Fruit fly (Drosophila melanogaster): ENCODE data around the gene CG42324.

DNA sequence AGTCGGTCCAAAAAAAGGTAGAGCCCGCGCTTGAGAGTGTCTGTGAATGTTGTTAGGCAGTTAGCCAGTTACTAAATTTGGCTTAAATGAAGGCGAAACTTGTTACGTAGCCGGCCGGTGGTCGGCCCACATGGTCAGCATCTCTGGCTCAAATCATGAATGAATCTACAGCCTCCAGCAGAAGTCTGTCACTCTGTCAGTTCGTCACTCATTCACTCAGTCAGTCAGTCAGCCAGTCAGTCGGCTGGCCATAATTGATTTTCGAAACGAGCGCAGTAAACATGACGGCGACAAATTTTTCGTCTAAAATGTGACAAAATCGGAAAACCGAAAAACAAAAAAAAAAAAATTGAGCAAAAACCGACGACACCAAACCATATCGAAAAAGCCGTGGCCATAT lies 17.8 kb upstream of the CG42324 start:
- TF ChIP-seq CG6163 (GFP tag; IDR thresholded peaks at IDR 0.05) (no peak), Eip75B (GFP tag; optimal IDR thresholded peaks at IDR 0.05) (no peak), OdsH (GFP tag; optimal IDR thresholded peaks at IDR 0.05) (no peak), CG15336 (GFP tag; IDR thresholded peaks at IDR 0.05) (no peak), Eip93F (GFP tag; optimal IDR thresholded peaks at IDR 0.05) (no peak), CG32006 (GFP tag; optimal IDR thresholded peaks at IDR 0.05) (no peak), acj6 (GFP tag; optimal IDR thresholded peaks at IDR 0.05) (no peak), fd85E (GFP tag; optimal IDR thresholded peaks at IDR 0.05) (no peak)
